Worm (Caenorhabditis elegans) whole organism, late embryonic: Measurements from ENCODE around the gene clc-17.

ENCODE experiments used
- F13H6.1 ChIP-seq: sonication (generic microtip); optimal IDR thresholded peaks from 2 replicates; lab custom pipeline; 2016; ENCODE audit warnings: missing genetic modification characterization, missing compliant biosample characterization
- che-1 ChIP-seq: sonication (generic microtip); optimal IDR thresholded peaks from 2 replicates; lab custom pipeline; 2016; ENCODE audit warnings: mild to moderate bottlenecking, missing genetic modification characterization, missing compliant biosample characterization
- dmd-4 ChIP-seq: sonication (generic microtip); optimal IDR thresholded peaks from 2 replicates; lab custom pipeline; 2016; ENCODE audit warnings: borderline replicate concordance, missing genetic modification characterization, missing compliant biosample characterization
- ets-4 ChIP-seq: sonication (generic microtip); optimal IDR thresholded peaks from 2 replicates; lab custom pipeline; 2016; ENCODE audit warnings: missing genetic modification characterization, missing compliant biosample characterization
- fkh-10 ChIP-seq: fragments of 150-350 bp; optimal IDR thresholded peaks from 2 replicates; lab custom pipeline; 2014; ENCODE audit warnings: missing biosample characterization, missing genetic modification reagents, missing genetic modification characterization
- pha-4 ChIP-seq: fragments of 150-350 bp; optimal IDR thresholded peaks from 2 replicates; lab custom pipeline; 2018; ENCODE audit warnings: missing biosample characterization, missing genetic modification reagents, missing genetic modification characterization
- tbx-2 ChIP-seq: sonication (generic microtip); optimal IDR thresholded peaks from 2 replicates; lab custom pipeline; 2016; ENCODE audit warnings: missing genetic modification characterization, missing compliant biosample characterization

- no peak for TF ChIP-seq che-1 (tag; lab: Kevin White, UChicago)
- no peak for TF ChIP-seq tbx-2 (tag; lab: Kevin White, UChicago)
- no peak for TF ChIP-seq fkh-10 (GFP tag; lab: Kevin White, UChicago)
- no peak for TF ChIP-seq ets-4 (tag; lab: Kevin White, UChicago)
- no peak for TF ChIP-seq pha-4 (tag; lab: Kevin White, UChicago)
- no peak for TF ChIP-seq dmd-4 (tag; lab: Kevin White, UChicago)
- no peak for TF ChIP-seq F13H6.1 (tag; lab: Kevin White, UChicago)
Observed at ce11 chrX:11123998-11124397, 16.8 kb downstream of the clc-17 start.
